Fruit fly (Drosophila melanogaster): ENCODE measurements around the gene Bin1.

Gene Bin1

dm6 chr3R:16234745-16235149, 45.4 kb upstream of the Bin1 start:
- TF ChIP-seq acj6 (GFP tag; optimal IDR thresholded peaks at IDR 0.05) = peak; percentile 74
- peak; percentile 87 for TF ChIP-seq CG10631 (GFP tag; optimal IDR thresholded peaks at IDR 0.05)
- peak; percentile 83 for TF ChIP-seq CG3919 (GFP tag; optimal IDR thresholded peaks at IDR 0.05)
- peak; percentile 87 for TF ChIP-seq pdm3 (GFP tag; optimal IDR thresholded peaks at IDR 0.05)
- peak; percentile 90 for TF ChIP-seq CG10669 (GFP tag; optimal IDR thresholded peaks at IDR 0.05)
- TF ChIP-seq fkh (GFP tag; optimal IDR thresholded peaks at IDR 0.05) = no peak
- TF ChIP-seq CG6276 (GFP tag; optimal IDR thresholded peaks at IDR 0.05) = peak; percentile 89
- TF ChIP-seq CG8319 (GFP tag; optimal IDR thresholded peaks at IDR 0.05) = peak; percentile 55
- peak; percentile 90 for TF ChIP-seq topi (GFP tag; optimal IDR thresholded peaks at IDR 0.05)
- peak; percentile 49 to 87 for TF ChIP-seq salr (GFP tag; optimal IDR thresholded peaks at IDR 0.05)
- peak; percentile 83 for TF ChIP-seq cyc (GFP tag; optimal IDR thresholded peaks at IDR 0.05)
- peak; percentile 31 for TF ChIP-seq vri (GFP tag; optimal IDR thresholded peaks at IDR 0.05)
- peak; percentile 88 for TF ChIP-seq Smox (GFP tag; optimal IDR thresholded peaks at IDR 0.05)
- TF ChIP-seq Sox102F (GFP tag; optimal IDR thresholded peaks at IDR 0.05) = peak; percentile 86
- TF ChIP-seq CG8632 (GFP tag; optimal IDR thresholded peaks at IDR 0.05) = peak; percentile 87
- peak; percentile 91 for TF ChIP-seq fd59A (GFP tag; optimal IDR thresholded peaks at IDR 0.05)
- peak; percentile 79 for TF ChIP-seq CG6792 (GFP tag; optimal IDR thresholded peaks at IDR 0.05)
- TF ChIP-seq CG11902 (GFP tag; optimal IDR thresholded peaks at IDR 0.05) = peak; percentile 77
- no peak for TF ChIP-seq CG8119 (GFP tag; IDR thresholded peaks at IDR 0.05)
- peak; percentile 91 for TF ChIP-seq Ets96B (tag; optimal IDR thresholded peaks at IDR 0.05)
- TF ChIP-seq Met (GFP tag; optimal IDR thresholded peaks at IDR 0.05) = peak; percentile 91
- no peak for TF ChIP-seq CG6854 (GFP tag; optimal IDR thresholded peaks at IDR 0.05)
- no peak for TF ChIP-seq CG6163 (GFP tag; IDR thresholded peaks at IDR 0.05)
- TF ChIP-seq CG9139 (GFP tag; optimal IDR thresholded peaks at IDR 0.05) = peak; percentile 73
- peak; percentile 87 for TF ChIP-seq Sox14 (GFP tag; optimal IDR thresholded peaks at IDR 0.05)
- peak; percentile 81 for TF ChIP-seq CG31627 (GFP tag; optimal IDR thresholded peaks at IDR 0.05)
- peak; percentile 28 for TF ChIP-seq Eip93F (GFP tag; optimal IDR thresholded peaks at IDR 0.05)
- no peak for TF ChIP-seq CG15336 (GFP tag; IDR thresholded peaks at IDR 0.05)
- peak; percentile 60 for TF ChIP-seq Blimp-1 (GFP tag; optimal IDR thresholded peaks at IDR 0.05)
- peak; percentile 90 for TF ChIP-seq Eip75B (GFP tag; optimal IDR thresholded peaks at IDR 0.05)
- peak; percentile 71 for TF ChIP-seq dac (GFP tag; optimal IDR thresholded peaks at IDR 0.05)
- TF ChIP-seq CG34406 (GFP tag; optimal IDR thresholded peaks at IDR 0.05) = peak; percentile 82
- TF ChIP-seq CG16779 (tag; optimal IDR thresholded peaks at IDR 0.05) = peak; percentile 63
- no peak for TF ChIP-seq CG11294 (GFP tag; IDR thresholded peaks at IDR 0.05)
- peak; percentile 74 for TF ChIP-seq net (GFP tag; optimal IDR thresholded peaks at IDR 0.05)
- peak; percentile 85 for TF ChIP-seq OdsH (GFP tag; optimal IDR thresholded peaks at IDR 0.05)
- peak; percentile 76 for TF ChIP-seq Sox15 (GFP tag; optimal IDR thresholded peaks at IDR 0.05)
- TF ChIP-seq CG3032 (tag; optimal IDR thresholded peaks at IDR 0.05) = peak; percentile 91
- TF ChIP-seq spab (GFP tag; optimal IDR thresholded peaks at IDR 0.05) = peak; percentile 92
- TF ChIP-seq Hr4 (GFP tag; optimal IDR thresholded peaks at IDR 0.05) = peak; percentile 90
- peak; percentile 36 for TF ChIP-seq CG7368 (GFP tag; optimal IDR thresholded peaks at IDR 0.05)
- TF ChIP-seq Gug (GFP tag; IDR thresholded peaks at IDR 0.05) = no peak
- TF ChIP-seq eg (GFP tag; IDR thresholded peaks at IDR 0.05) = no peak
- TF ChIP-seq Hr38 (GFP tag; optimal IDR thresholded peaks at IDR 0.05) = no peak
- TF ChIP-seq ss (GFP tag; optimal IDR thresholded peaks at IDR 0.05) = peak; percentile 79 to 89
- TF ChIP-seq CG11762 (GFP tag; optimal IDR thresholded peaks at IDR 0.05; ENCODE audit: insufficient read depth) = peak; percentile 81
- peak; percentile 88 for TF ChIP-seq lz (GFP tag; optimal IDR thresholded peaks at IDR 0.05)
- TF ChIP-seq Ets21C (GFP tag; optimal IDR thresholded peaks at IDR 0.05) = peak; percentile 72
- TF ChIP-seq Lpt (GFP tag; optimal IDR thresholded peaks at IDR 0.05) = peak; percentile 28
- peak; percentile 92 for TF ChIP-seq esn (GFP tag; optimal IDR thresholded peaks at IDR 0.05)
- peak; percentile 72 for TF ChIP-seq dsx (GFP tag; optimal IDR thresholded peaks at IDR 0.05; ENCODE audit: poor library complexity, severe bottlenecking)
- TF ChIP-seq Eip78C (GFP tag) = peak; percentile 97

Data from whole organism, prepupa.